Fruit fly (Drosophila melanogaster): ENCODE results near the gene CG31954.

CG31954 gene

dm6 chr2L:3469869-3470268 is 40.0 kb downstream of the CG31954 start, which contains the start of the genes Pif1 and CG31776 (continued):
- peak; percentile 19; the same call in 1 of the 3 replicates for TF ChIP-seq CG34422 (GFP tag; IDR thresholded peaks at IDR 0.05)
- no peak for TF ChIP-seq CG17568 (GFP tag; optimal IDR thresholded peaks at IDR 0.05)
- no peak for TF ChIP-seq ATbp (GFP tag; optimal IDR thresholded peaks at IDR 0.05)
- TF ChIP-seq Camta (GFP tag; optimal IDR thresholded peaks at IDR 0.05): no peak
- no peak for TF ChIP-seq slp2 (GFP tag; optimal IDR thresholded peaks at IDR 0.05)
- peak; percentile 43 for TF ChIP-seq Lhr (GFP tag; optimal IDR thresholded peaks at IDR 0.05)
- TF ChIP-seq NC2β (GFP tag; optimal IDR thresholded peaks at IDR 0.05): no peak
- TF ChIP-seq trem (tag; optimal IDR thresholded peaks at IDR 0.05): peak; percentile 83
- TF ChIP-seq CG11093 (GFP tag; IDR thresholded peaks at IDR 0.05): no peak
- peak; percentile 51 for TF ChIP-seq Ets97D (GFP tag; optimal IDR thresholded peaks at IDR 0.05)
- TF ChIP-seq pan (optimal IDR thresholded peaks at IDR 0.05): no peak
- TF ChIP-seq pan (GFP tag; optimal IDR thresholded peaks at IDR 0.05 in 1 of 2, IDR thresholded peaks at IDR 0.05 in 1 of 2): no peak
- TF ChIP-seq HHEX (GFP tag; optimal IDR thresholded peaks at IDR 0.05): no peak
- TF ChIP-seq hbn (GFP tag; IDR thresholded peaks at IDR 0.05; ENCODE audit: partially characterized antibody): peak; percentile 78
- TF ChIP-seq CG14965 (GFP tag; optimal IDR thresholded peaks at IDR 0.05; ENCODE audit: borderline replicate concordance): no peak
- no peak for TF ChIP-seq CG33557 (GFP tag; optimal IDR thresholded peaks at IDR 0.05)
- no peak for TF ChIP-seq zf30C (GFP tag; optimal IDR thresholded peaks at IDR 0.05)
- TF ChIP-seq CG3726 (GFP tag; IDR thresholded peaks at IDR 0.05): no peak
- no peak for TF ChIP-seq gcm2 (GFP tag; optimal IDR thresholded peaks at IDR 0.05)
- TF ChIP-seq otp (GFP tag; IDR thresholded peaks at IDR 0.05): no peak
- no peak for TF ChIP-seq CG11456 (GFP tag; IDR thresholded peaks at IDR 0.05)
- peak; percentile 47 for TF ChIP-seq Dp (GFP tag; optimal IDR thresholded peaks at IDR 0.05)
- TF ChIP-seq CG11085 (GFP tag; IDR thresholded peaks at IDR 0.05): no peak
- TF ChIP-seq sim (GFP tag; IDR thresholded peaks at IDR 0.05): no peak
- TF ChIP-seq CG7357 (GFP tag; IDR thresholded peaks at IDR 0.05): peak; percentile 94
- peak; percentile 82 for TF ChIP-seq Med (GFP tag)
- TF ChIP-seq CG6254 (GFP tag; optimal IDR thresholded peaks at IDR 0.05): no peak
- TF ChIP-seq Ptx1 (GFP tag; IDR thresholded peaks at IDR 0.05): no peak
- TF ChIP-seq ems (GFP tag; optimal IDR thresholded peaks at IDR 0.05): no peak
- TF ChIP-seq crc (GFP tag; optimal IDR thresholded peaks at IDR 0.05): no peak
- no peak for TF ChIP-seq Ets65A (GFP tag)
- no peak for TF ChIP-seq toy (GFP tag; IDR thresholded peaks at IDR 0.05)
- TF ChIP-seq CG31365 (tag; optimal IDR thresholded peaks at IDR 0.05): no peak
- TF ChIP-seq CG3407 (GFP tag; optimal IDR thresholded peaks at IDR 0.05): no peak
- TF ChIP-seq Trl (optimal IDR thresholded peaks at IDR 0.05): no peak
- no peak for TF ChIP-seq Trl (GFP tag; optimal IDR thresholded peaks at IDR 0.05)
- TF ChIP-seq z (GFP tag; IDR thresholded peaks at IDR 0.05): no peak
- TF ChIP-seq CG6272 (GFP tag; IDR thresholded peaks at IDR 0.05): no peak
- no peak for TF ChIP-seq pnt (GFP tag; optimal IDR thresholded peaks at IDR 0.05)
- no peak for TF ChIP-seq Eip74EF (GFP tag; optimal IDR thresholded peaks at IDR 0.05)
- TF ChIP-seq mam (GFP tag; optimal IDR thresholded peaks at IDR 0.05): no peak
- TF ChIP-seq danr (GFP tag; IDR thresholded peaks at IDR 0.05): no peak
- no peak for TF ChIP-seq CG18599 (GFP tag; optimal IDR thresholded peaks at IDR 0.05)
- TF ChIP-seq wek (GFP tag; optimal IDR thresholded peaks at IDR 0.05): no peak
- no peak for TF ChIP-seq CG9215 (GFP tag; IDR thresholded peaks at IDR 0.05)
- TF ChIP-seq B-H2 (GFP tag; optimal IDR thresholded peaks at IDR 0.05): no peak
- no peak for TF ChIP-seq Abd-B (GFP tag; optimal IDR thresholded peaks at IDR 0.05)
- TF ChIP-seq CG3163 (GFP tag; optimal IDR thresholded peaks at IDR 0.05): no peak
- no peak for TF ChIP-seq psq (GFP tag; optimal IDR thresholded peaks at IDR 0.05)
- TF ChIP-seq CG18619 (GFP tag; optimal IDR thresholded peaks at IDR 0.05): no peak
- no peak for TF ChIP-seq CG10979 (tag; optimal IDR thresholded peaks at IDR 0.05)
- no peak for TF ChIP-seq CG11723 (GFP tag; optimal IDR thresholded peaks at IDR 0.05)
- no peak for TF ChIP-seq Hmx (GFP tag; optimal IDR thresholded peaks at IDR 0.05)
